Fruit fly (Drosophila melanogaster) whole organism, prepupa: ENCODE data around the gene Tis11.

Experiments used
- Blimp-1 ChIP-seq: fragments of 200-800 bp; sonication (Bioruptor generic); optimal IDR thresholded peaks from 3 replicates; lab custom pipeline; 2017; ENCODE audit warnings: missing biosample characterization, missing genetic modification characterization, mild to moderate bottlenecking, moderate library complexity, missing genetic modification reagents
- CG10631 ChIP-seq: fragments of 200-800 bp; sonication (Bioruptor generic); optimal IDR thresholded peaks from 2 replicates; lab custom pipeline; 2016; ENCODE audit warnings: missing biosample characterization, missing genetic modification characterization
- CG10669 ChIP-seq: fragments of 200-800 bp; sonication (Bioruptor generic); optimal IDR thresholded peaks from 3 replicates; lab custom pipeline; 2018; ENCODE audit warnings: missing biosample characterization, mild to moderate bottlenecking, missing genetic modification characterization, moderate library complexity
- CG11902 ChIP-seq: fragments of 200-800 bp; sonication (Bioruptor generic); optimal IDR thresholded peaks from 3 replicates; lab custom pipeline; 2016; ENCODE audit warnings: missing biosample characterization, missing genetic modification characterization
- CG15336 ChIP-seq: fragments of 200-800 bp; sonication (Bioruptor generic); IDR thresholded peaks from 2 replicates; pipeline ENCODE4 v1.3.6; 2022; ENCODE audit warnings: missing biosample characterization, missing genetic modification characterization
- CG1621 ChIP-seq: fragments of 200-800 bp; sonication (Bioruptor generic); optimal IDR thresholded peaks from 3 replicates; lab custom pipeline; 2018; ENCODE audit warnings: missing biosample characterization, mild to moderate bottlenecking, missing genetic modification characterization
- CG16779 ChIP-seq: fragments of 200-800 bp; sonication (Bioruptor generic); optimal IDR thresholded peaks from 3 replicates; lab custom pipeline; 2017; ENCODE audit warnings: missing biosample characterization, mild to moderate bottlenecking, missing genetic modification characterization
- CG3032 ChIP-seq: fragments of 200-800 bp; optimal IDR thresholded peaks from 2 replicates; lab custom pipeline; 2019; ENCODE audit warnings: missing biosample characterization, mild to moderate bottlenecking, missing genetic modification characterization, moderate library complexity
- CG31627 ChIP-seq: fragments of 200-800 bp; sonication (Bioruptor generic); optimal IDR thresholded peaks from 3 replicates; lab custom pipeline; 2016; ENCODE audit warnings: missing biosample characterization, missing genetic modification characterization
- CG32006 ChIP-seq: fragments of 200-800 bp; sonication (Bioruptor generic); optimal IDR thresholded peaks from 3 replicates; lab custom pipeline; 2017; ENCODE audit warnings: missing biosample characterization, mild to moderate bottlenecking, missing genetic modification characterization
- CG34406 ChIP-seq: fragments of 200-800 bp; sonication (Bioruptor generic); optimal IDR thresholded peaks from 3 replicates; lab custom pipeline; 2016; ENCODE audit warnings: missing biosample characterization, missing genetic modification characterization
- CG3919 ChIP-seq: fragments of 200-800 bp; sonication (Bioruptor generic); optimal IDR thresholded peaks from 3 replicates; lab custom pipeline; 2016; ENCODE audit warnings: missing biosample characterization, missing genetic modification characterization
- CG4318 ChIP-seq: fragments of 200-800 bp; sonication (Bioruptor generic); optimal IDR thresholded peaks from 3 replicates; lab custom pipeline; 2017; ENCODE audit warnings: missing biosample characterization, mild to moderate bottlenecking, missing genetic modification characterization
- CG6163 ChIP-seq: fragments of 200-800 bp; sonication (Bioruptor generic); IDR thresholded peaks from 3 replicates; pipeline ENCODE4 v1.3.6; 2022; ENCODE audit warnings: missing biosample characterization, missing genetic modification characterization
- CG6276 ChIP-seq: fragments of 200-800 bp; sonication (Bioruptor generic); optimal IDR thresholded peaks from 2 replicates; lab custom pipeline; 2017; ENCODE audit warnings: missing biosample characterization, mild to moderate bottlenecking, missing genetic modification characterization
- CG6808 ChIP-seq: fragments of 200-800 bp; sonication (Bioruptor generic); optimal IDR thresholded peaks from 3 replicates; lab custom pipeline; 2017; ENCODE audit warnings: missing biosample characterization, missing genetic modification characterization, mild to moderate bottlenecking, moderate library complexity, missing genetic modification reagents
- CG6854 ChIP-seq: fragments of 200-800 bp; sonication (Bioruptor generic); optimal IDR thresholded peaks from 2 replicates; lab custom pipeline; 2017; ENCODE audit warnings: missing biosample characterization, mild to moderate bottlenecking, missing genetic modification characterization
- CG7368 ChIP-seq: fragments of 200-800 bp; sonication (Bioruptor generic); optimal IDR thresholded peaks from 3 replicates; lab custom pipeline; 2016; ENCODE audit warnings: missing biosample characterization, missing genetic modification characterization
- CG8119 ChIP-seq: fragments of 200-800 bp; sonication (Bioruptor generic); IDR thresholded peaks from 3 replicates; pipeline ENCODE4 v1.3.6; 2022; ENCODE audit warnings: missing biosample characterization, missing genetic modification characterization
- CG8632 ChIP-seq: fragments of 200-800 bp; sonication (Bioruptor generic); optimal IDR thresholded peaks from 3 replicates; lab custom pipeline; 2016; ENCODE audit warnings: missing biosample characterization, missing genetic modification characterization
- CG9139 ChIP-seq: fragments of 200-800 bp; sonication (Bioruptor generic); optimal IDR thresholded peaks from 3 replicates; lab custom pipeline; 2017; ENCODE audit warnings: missing biosample characterization, mild to moderate bottlenecking, missing genetic modification characterization
- Eip78C ChIP-seq: fragments of 200-800 bp; sonication (Bioruptor generic); peaks from one replicate; lab custom pipeline; 2016; ENCODE audit warnings: missing biosample characterization, missing genetic modification characterization
- Eip93F ChIP-seq: fragments of 200-800 bp; sonication (Bioruptor generic); optimal IDR thresholded peaks from 2 replicates; lab custom pipeline; 2016; ENCODE audit warnings: missing biosample characterization, mild to moderate bottlenecking, missing genetic modification characterization
- Ets21C ChIP-seq: fragments of 200-800 bp; sonication (Bioruptor generic); optimal IDR thresholded peaks from 3 replicates; lab custom pipeline; 2016; ENCODE audit warnings: missing biosample characterization, missing genetic modification characterization
- Ets96B ChIP-seq: fragments of 200-800 bp; optimal IDR thresholded peaks from 2 replicates; lab custom pipeline; 2019; ENCODE audit warnings: missing biosample characterization, mild to moderate bottlenecking, missing genetic modification characterization, moderate library complexity
- Gug ChIP-seq: fragments of 200-800 bp; sonication (Bioruptor generic); IDR thresholded peaks from 2 replicates; pipeline ENCODE4 v1.3.6; 2022; ENCODE audit warnings: missing biosample characterization, missing genetic modification characterization
- Hr39 ChIP-seq: fragments of 200-800 bp; sonication (Bioruptor generic); optimal IDR thresholded peaks from 2 replicates; lab custom pipeline; 2016; ENCODE audit warnings: missing biosample characterization, missing genetic modification characterization
- Hr4 ChIP-seq: fragments of 200-800 bp; sonication (Bioruptor generic); optimal IDR thresholded peaks from 3 replicates; lab custom pipeline; 2016; ENCODE audit warnings: missing biosample characterization, missing genetic modification characterization
- OdsH ChIP-seq: fragments of 200-800 bp; sonication (Bioruptor generic); optimal IDR thresholded peaks from 3 replicates; lab custom pipeline; 2016; ENCODE audit warnings: missing biosample characterization, missing genetic modification characterization
- Smox ChIP-seq: fragments of 200-800 bp; sonication (Bioruptor generic); optimal IDR thresholded peaks from 3 replicates; lab custom pipeline; 2016; ENCODE audit warnings: missing biosample characterization, missing genetic modification characterization
- Sox102F ChIP-seq: fragments of 200-800 bp; sonication (Bioruptor generic); optimal IDR thresholded peaks from 2 replicates; lab custom pipeline; 2016; ENCODE audit warnings: missing biosample characterization, mild to moderate bottlenecking, missing genetic modification characterization
- Sox14 ChIP-seq: fragments of 200-800 bp; sonication (Bioruptor generic); optimal IDR thresholded peaks from 3 replicates; lab custom pipeline; 2016; ENCODE audit warnings: missing biosample characterization, missing genetic modification characterization
- Sox15 ChIP-seq: fragments of 200-800 bp; sonication (Bioruptor generic); optimal IDR thresholded peaks from 3 replicates; lab custom pipeline; 2016; ENCODE audit warnings: missing biosample characterization, missing genetic modification characterization
- achi ChIP-seq: fragments of 200-800 bp; sonication (Bioruptor generic); optimal IDR thresholded peaks from 3 replicates; lab custom pipeline; 2016; ENCODE audit warnings: missing biosample characterization, missing genetic modification characterization
- acj6 ChIP-seq: fragments of 200-800 bp; sonication (Bioruptor generic); optimal IDR thresholded peaks from 3 replicates; lab custom pipeline; 2016; ENCODE audit warnings: missing biosample characterization, missing genetic modification characterization
- cyc ChIP-seq: fragments of 200-800 bp; sonication (Bioruptor generic); optimal IDR thresholded peaks from 3 replicates; lab custom pipeline; 2016; ENCODE audit warnings: missing biosample characterization, missing genetic modification characterization
- dac ChIP-seq: fragments of 200-800 bp; sonication (Bioruptor generic); optimal IDR thresholded peaks from 2 replicates; lab custom pipeline; 2017; ENCODE audit warnings: missing biosample characterization, mild to moderate bottlenecking, missing genetic modification characterization
- dsx ChIP-seq: fragments of 200-800 bp; optimal IDR thresholded peaks from 3 replicates; lab custom pipeline; 2019; ENCODE audit warnings: missing biosample characterization, mild to moderate bottlenecking, missing genetic modification characterization, moderate library complexity; ENCODE audit not compliant: poor library complexity, severe bottlenecking
- esn ChIP-seq: fragments of 200-800 bp; sonication (Bioruptor generic); optimal IDR thresholded peaks from 2 replicates; lab custom pipeline; 2016; ENCODE audit warnings: missing biosample characterization, mild to moderate bottlenecking, missing genetic modification characterization, moderate library complexity
- fd59A ChIP-seq: fragments of 200-800 bp; sonication (Bioruptor generic); optimal IDR thresholded peaks from 2 replicates; lab custom pipeline; 2017; ENCODE audit warnings: missing biosample characterization, mild to moderate bottlenecking, missing genetic modification characterization, missing genetic modification reagents
- fd85E ChIP-seq: fragments of 200-800 bp; sonication (Bioruptor generic); optimal IDR thresholded peaks from 3 replicates; lab custom pipeline; 2016; ENCODE audit warnings: missing biosample characterization, missing genetic modification characterization
- fkh ChIP-seq: fragments of 200-800 bp; sonication (Bioruptor generic); optimal IDR thresholded peaks from 3 replicates; lab custom pipeline; 2017; ENCODE audit warnings: missing biosample characterization, mild to moderate bottlenecking, missing genetic modification characterization, moderate library complexity
- lz ChIP-seq: fragments of 200-800 bp; sonication (Bioruptor generic); optimal IDR thresholded peaks from 3 replicates; lab custom pipeline; 2016; ENCODE audit warnings: missing biosample characterization, missing genetic modification characterization
- pdm3 ChIP-seq: fragments of 200-800 bp; sonication (Bioruptor generic); optimal IDR thresholded peaks from 3 replicates; lab custom pipeline; 2016; ENCODE audit warnings: missing biosample characterization, missing genetic modification characterization
- salr ChIP-seq, 2 experiments: fragments of 200-800 bp; sonication (Bioruptor generic); optimal IDR thresholded peaks; 3 replicates each; lab custom pipeline; 2016 to 2018; ENCODE audit warnings: missing biosample characterization in 2 of 2, missing genetic modification characterization in 2 of 2, mild to moderate bottlenecking in 1 of 2
- spab ChIP-seq: fragments of 200-800 bp; sonication (Bioruptor generic); optimal IDR thresholded peaks from 2 replicates; lab custom pipeline; 2017; ENCODE audit warnings: missing biosample characterization, mild to moderate bottlenecking, missing genetic modification characterization, missing genetic modification reagents
- ss ChIP-seq, 2 experiments: fragments of 200-800 bp; sonication (Bioruptor generic); optimal IDR thresholded peaks; 2 replicates in 1 of 2; 3 replicates in 1 of 2; lab custom pipeline; 2017 to 2018; ENCODE audit warnings: mild to moderate bottlenecking in 2 of 2, missing biosample characterization in 2 of 2, missing genetic modification characterization in 2 of 2, moderate library complexity in 1 of 2
- svp ChIP-seq: fragments of 200-800 bp; sonication (Bioruptor generic); peaks from one replicate; lab custom pipeline; 2016; ENCODE audit warnings: missing biosample characterization, missing genetic modification characterization
- vri ChIP-seq: fragments of 200-800 bp; sonication (Bioruptor generic); optimal IDR thresholded peaks from 3 replicates; lab custom pipeline; 2016; ENCODE audit warnings: missing biosample characterization, mild to moderate bottlenecking, missing genetic modification characterization

Gene Tis11

DNA sequence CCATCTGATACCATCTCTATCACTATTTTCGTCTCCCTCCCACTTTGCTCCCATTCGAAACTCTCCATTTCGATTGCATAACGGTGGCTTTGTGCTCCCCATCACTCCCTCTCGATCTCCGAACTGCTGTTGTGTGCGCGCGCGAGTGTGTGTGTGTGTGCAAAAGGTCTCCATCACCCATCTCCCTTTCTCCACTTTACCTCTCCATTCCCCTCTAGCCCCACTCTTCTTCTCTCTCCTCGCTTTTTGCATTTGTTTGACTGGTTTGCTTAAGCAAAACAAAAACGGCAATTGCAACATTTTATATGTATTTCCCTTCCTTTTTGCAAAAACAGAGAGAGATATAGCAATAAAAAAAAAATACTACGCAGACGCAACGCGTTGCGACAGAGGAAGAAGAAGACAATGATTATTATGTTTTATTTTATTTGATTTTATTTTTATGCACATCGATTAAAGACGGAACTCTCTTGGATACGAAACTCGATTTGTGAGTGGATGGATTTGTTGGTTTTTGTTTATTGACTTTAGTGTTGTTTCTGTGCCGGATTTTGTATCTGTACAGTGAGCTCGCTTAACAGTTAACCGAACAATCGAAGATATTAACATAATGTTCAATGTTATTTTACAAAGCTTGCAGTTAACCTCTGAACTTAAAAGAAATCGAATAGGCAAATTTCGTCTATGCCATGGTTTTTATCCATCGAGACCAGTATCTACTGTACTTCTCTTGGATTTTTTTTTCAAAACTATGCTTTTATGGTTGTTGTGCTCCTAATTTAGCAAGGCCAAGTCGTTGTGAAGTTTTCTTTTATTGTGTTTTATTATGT lies 10.7 kb downstream of the Tis11 start:
- TF ChIP-seq acj6 (GFP tag; lab: Kevin White, UChicago) (peak; percentile 72), Sox15 (GFP tag; lab: Kevin White, UChicago) (peak; percentile 63), CG8119 (GFP tag; lab: Robert Waterston, UW) (peak; percentile 66; the same call in 2 of the 3 replicates), OdsH (GFP tag; lab: Kevin White, UChicago) (peak; percentile 81), CG11902 (GFP tag; lab: Kevin White, UChicago) (peak; percentile 57), fkh (GFP tag; lab: Kevin White, UChicago) (peak; percentile 1), CG16779 (tag; lab: Kevin White, UChicago) (peak; percentile 35), dac (peak; percentile 43), CG6276 (GFP tag; lab: Kevin White, UChicago) (peak; percentile 76), Sox14 (peak; percentile 71), CG31627 (GFP tag; lab: Kevin White, UChicago) (peak; percentile 74), Eip78C (GFP tag; lab: Kevin White, UChicago) (peak; percentile 93), CG8632 (GFP tag; lab: Kevin White, UChicago) (peak; percentile 68), vri (GFP tag; lab: Kevin White, UChicago) (peak; percentile 97), Hr39 (GFP tag; lab: Kevin White, UChicago) (peak; percentile 78), CG34406 (GFP tag; lab: Kevin White, UChicago) (peak; percentile 63), Gug (peak; percentile 41; the same call in 1 of the 2 replicates), pdm3 (GFP tag; lab: Kevin White, UChicago) (peak; percentile 81), cyc (peak; percentile 71), Ets21C (peak; percentile 53), CG6163 (GFP tag; lab: Robert Waterston, UW) (peak; percentile 60), CG3919 (GFP tag; lab: Kevin White, UChicago) (peak; percentile 81), CG7368 (peak; percentile 57), fd59A (GFP tag; lab: Kevin White, UChicago) (peak; percentile 68), Blimp-1 (peak; percentile 63), CG6854 (GFP tag; lab: Kevin White, UChicago) (peak; percentile 29), ss (GFP tag; optimal IDR thresholded peaks at IDR 0.05; lab: Kevin White, UChicago) (peak; percentile 74 to 87), CG1621 (peak; percentile 56), CG10669 (GFP tag; lab: Kevin White, UChicago) (peak; percentile 72), achi (peak; percentile 77), salr (GFP tag; optimal IDR thresholded peaks at IDR 0.05; lab: Kevin White, UChicago) (peak; percentile 51 to 72), svp (GFP tag; lab: Kevin White, UChicago) (peak; percentile 82), Eip93F (GFP tag; lab: Kevin White, UChicago) (peak; percentile 14), spab (peak; percentile 58), Sox102F (GFP tag; lab: Kevin White, UChicago) (peak; percentile 76), esn (GFP tag; lab: Kevin White, UChicago) (peak; percentile 70), Hr4 (peak; percentile 69), CG10631 (GFP tag; lab: Kevin White, UChicago) (peak; percentile 72), CG3032 (tag; lab: Kevin White, UChicago) (peak; percentile 58), Ets96B (peak; percentile 50), CG9139 (GFP tag; lab: Kevin White, UChicago) (peak; percentile 63), CG6808 (peak; percentile 81), CG15336 (GFP tag; lab: Robert Waterston, UW) (peak; percentile 84), lz (GFP tag; lab: Kevin White, UChicago) (peak; percentile 67), dsx (GFP tag; lab: Kevin White, UChicago) (peak; percentile 91), CG32006 (GFP tag; lab: Kevin White, UChicago) (peak; percentile 74), fd85E (no peak), CG4318 (peak; percentile 45), Smox (GFP tag; lab: Kevin White, UChicago) (peak; percentile 68)
